Fruit fly (Drosophila melanogaster): Measurements from ENCODE around the gene CG7910.

Gene CG7910

DNA sequence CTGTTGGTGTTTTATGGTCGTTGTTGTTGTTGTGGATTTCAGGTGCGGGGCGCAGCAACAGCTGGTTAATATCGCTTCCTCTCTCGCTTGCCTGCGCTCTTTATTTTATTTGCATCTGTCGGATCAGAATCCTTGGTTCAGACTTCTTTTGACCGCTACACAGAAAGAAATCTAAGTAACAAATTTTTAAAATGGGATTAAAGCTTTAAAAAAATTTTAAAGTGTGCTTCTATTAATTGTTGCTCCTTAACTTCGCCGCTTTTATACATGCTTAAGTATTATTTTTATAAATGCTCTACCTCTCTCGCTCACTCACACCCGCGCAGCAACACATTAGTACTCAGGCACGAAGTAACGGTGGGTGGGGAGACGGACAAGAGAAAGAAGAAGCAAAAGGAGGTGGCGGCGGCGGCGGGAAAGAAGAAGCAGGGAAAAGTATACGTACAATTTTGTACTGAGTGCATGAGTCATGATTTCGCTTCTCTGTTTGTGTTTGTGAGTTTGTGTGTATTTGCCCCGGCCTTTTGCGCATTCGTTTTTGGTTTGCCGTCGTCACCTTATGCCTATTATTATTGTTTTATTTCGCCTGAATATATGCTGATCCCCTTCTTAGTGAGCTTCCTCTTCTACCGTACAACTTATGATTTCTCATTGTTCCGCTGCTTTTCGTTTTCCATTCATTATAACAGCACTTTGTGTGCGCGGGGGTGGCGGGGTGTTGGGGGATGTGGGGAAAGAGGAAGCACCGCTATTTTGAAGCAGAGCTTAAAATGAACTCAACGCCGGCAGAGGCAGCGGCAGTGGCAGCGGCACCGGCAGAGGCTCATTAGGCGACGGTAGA is 27.0 kb downstream of the CG7910 start (continued):
- TF ChIP-seq nmo (GFP tag; optimal IDR thresholded peaks at IDR 0.05) (peak; percentile 67), sisA (GFP tag; IDR thresholded peaks at IDR 0.05) (peak; percentile 82), tna (GFP tag; IDR thresholded peaks at IDR 0.05; ENCODE audit: partially characterized antibody) (no peak), CG17361 (GFP tag; IDR thresholded peaks at IDR 0.05) (peak; percentile 83), disco-r (GFP tag; optimal IDR thresholded peaks at IDR 0.05) (peak; percentile 54), slbo (GFP tag; IDR thresholded peaks at IDR 0.05) (peak; percentile 80), sd (tag; optimal IDR thresholded peaks at IDR 0.05) (peak; percentile 34), phol (tag; optimal IDR thresholded peaks at IDR 0.05) (peak; percentile 80), E2f2 (GFP tag; IDR thresholded peaks at IDR 0.05) (peak; percentile 60), CG15479 (GFP tag; optimal IDR thresholded peaks at IDR 0.05) (peak; percentile 41), CG3407 (GFP tag; optimal IDR thresholded peaks at IDR 0.05) (peak; percentile 62), CG9609 (GFP tag; optimal IDR thresholded peaks at IDR 0.05) (peak; percentile 74), CG15011 (GFP tag; optimal IDR thresholded peaks at IDR 0.05) (peak; percentile 82), CG32767 (GFP tag; IDR thresholded peaks at IDR 0.05) (peak; percentile 60), CG14965 (GFP tag; optimal IDR thresholded peaks at IDR 0.05; ENCODE audit: borderline replicate concordance) (no peak), CG6791 (GFP tag; IDR thresholded peaks at IDR 0.05; ENCODE audit: partially characterized antibody) (no peak), abd-A (tag; optimal IDR thresholded peaks at IDR 0.05) (peak; percentile 67), az2 (GFP tag; optimal IDR thresholded peaks at IDR 0.05) (peak; percentile 79), CG7745 (tag; optimal IDR thresholded peaks at IDR 0.05) (no peak), CG13296 (GFP tag; optimal IDR thresholded peaks at IDR 0.05) (peak; percentile 78), Blimp-1 (GFP tag; optimal IDR thresholded peaks at IDR 0.05) (peak; percentile 79), Hmr (GFP tag; optimal IDR thresholded peaks at IDR 0.05) (peak; percentile 86), Antp (GFP tag; optimal IDR thresholded peaks at IDR 0.05) (peak; percentile 73), CG18476 (GFP tag; optimal IDR thresholded peaks at IDR 0.05) (peak; percentile 79), ind (GFP tag; optimal IDR thresholded peaks at IDR 0.05) (peak; percentile 76), ase (GFP tag; IDR thresholded peaks at IDR 0.05) (peak; percentile 71; the same call in 2 of the 3 replicates), ranshi (GFP tag; IDR thresholded peaks at IDR 0.05) (peak; percentile 78), caup (GFP tag; optimal IDR thresholded peaks at IDR 0.05; ENCODE audit: severe bottlenecking) (peak; percentile 76), CG10147 (GFP tag; optimal IDR thresholded peaks at IDR 0.05) (peak; percentile 71), dmrt11E (tag; optimal IDR thresholded peaks at IDR 0.05) (peak; percentile 76), CG42726 (GFP tag; IDR thresholded peaks at IDR 0.05; ENCODE audit: partially characterized antibody) (no peak), mld (GFP tag; IDR thresholded peaks at IDR 0.05; ENCODE audit: partially characterized antibody) (no peak), kay (GFP tag; optimal IDR thresholded peaks at IDR 0.05) (peak; percentile 94), CG6689 (GFP tag; IDR thresholded peaks at IDR 0.05) (peak; percentile 75), CG30020 (tag; optimal IDR thresholded peaks at IDR 0.05) (peak; percentile 21), Dad (GFP tag; optimal IDR thresholded peaks at IDR 0.05) (peak; percentile 84), CG1024 (GFP tag; IDR thresholded peaks at IDR 0.05) (peak; percentile 47; the same call in 1 of the 2 replicates), Spps (tag; optimal IDR thresholded peaks at IDR 0.05) (peak; percentile 79), wor (GFP tag; IDR thresholded peaks at IDR 0.05) (no peak), D19A (tag; optimal IDR thresholded peaks at IDR 0.05) (peak; percentile 79), CG8944 (GFP tag; optimal IDR thresholded peaks at IDR 0.05) (peak; percentile 66), CG13287 (GFP tag; IDR thresholded peaks at IDR 0.05; ENCODE audit: partially characterized antibody) (no peak), trh (GFP tag; optimal IDR thresholded peaks at IDR 0.05) (no peak), sug (tag; optimal IDR thresholded peaks at IDR 0.05) (peak; percentile 53), pzg (GFP tag; optimal IDR thresholded peaks at IDR 0.05) (no peak), Taf1 (GFP tag; IDR thresholded peaks at IDR 0.05) (peak; percentile 57; the same call in 1 of the 2 replicates), klu (GFP tag; IDR thresholded peaks at IDR 0.05) (peak; percentile 63), CG11247 (GFP tag; IDR thresholded peaks at IDR 0.05) (peak; percentile 57)
